Worm (Caenorhabditis elegans): ENCODE data around the gene T19C3.7.

T19C3.7 gene

ce11 chrIII:646454-646853 lies 10.5 kb upstream of the T19C3.7 start, which contains the start of gene orai-1:
TSS of gene orai-1 (plus strand) at chrIII:646754.
- TF ChIP-seq nhr-19 (GFP tag; conservative IDR thresholded peaks at IDR 0.05) (no peak), efl-1 (optimal IDR thresholded peaks at IDR 0.05) (no peak), efl-1 (GFP tag; optimal IDR thresholded peaks at IDR 0.05 in 1 of 2) (no peak), lin-35 (GFP tag; optimal IDR thresholded peaks at IDR 0.05) (no peak), ces-1 (GFP tag; optimal IDR thresholded peaks at IDR 0.05) (no peak), sptf-1 (tag; optimal IDR thresholded peaks at IDR 0.05) (no peak), unc-86 (tag; optimal IDR thresholded peaks at IDR 0.05) (no peak), lin-39 (tag; optimal IDR thresholded peaks at IDR 0.05) (no peak), unc-130 (tag; optimal IDR thresholded peaks at IDR 0.05) (no peak), ceh-8 (GFP tag; optimal IDR thresholded peaks at IDR 0.05) (no peak), nhr-12 (tag; optimal IDR thresholded peaks at IDR 0.05) (no peak), F16B12.6 (tag; optimal IDR thresholded peaks at IDR 0.05) (no peak), fos-1 (tag; optimal IDR thresholded peaks at IDR 0.05) (no peak), lin-15B (tag; optimal IDR thresholded peaks at IDR 0.05) (no peak), hlh-4 (tag; optimal IDR thresholded peaks at IDR 0.05) (no peak), fkh-10 (GFP tag; optimal IDR thresholded peaks at IDR 0.05) (no peak), lir-3 (tag; optimal IDR thresholded peaks at IDR 0.05; ENCODE audit: poor library complexity) (no peak), sup-37 (GFP tag; optimal IDR thresholded peaks at IDR 0.05) (no peak)

DNA sequence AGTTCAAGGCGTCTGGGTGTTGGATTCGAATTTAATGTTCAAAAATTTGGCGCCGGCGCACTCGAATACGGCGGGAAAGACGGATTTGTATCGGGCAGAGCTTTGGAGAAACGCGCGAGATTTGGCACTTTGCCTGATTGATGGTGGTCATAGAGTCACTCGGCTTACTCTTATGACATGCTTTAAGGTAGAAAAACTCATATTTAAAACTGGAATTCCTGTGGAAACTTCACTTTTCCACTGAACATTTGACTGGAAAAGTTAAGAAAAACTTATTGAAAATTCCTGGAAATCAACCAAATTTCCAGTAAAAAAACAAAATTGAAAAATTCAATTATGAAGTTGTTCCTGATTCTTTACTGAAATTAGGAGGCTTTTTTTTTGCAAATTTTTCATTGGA lies 8.7 kb upstream of the T19C3.7 start:
- TF ChIP-seq nhr-237 (tag; optimal IDR thresholded peaks at IDR 0.05) = no peak
- no peak for TF ChIP-seq efl-1 (optimal IDR thresholded peaks at IDR 0.05)
- peak in 1 of 2 experiments; percentile 76 for TF ChIP-seq efl-1 (GFP tag; optimal IDR thresholded peaks at IDR 0.05 in 1 of 2)

DNA sequence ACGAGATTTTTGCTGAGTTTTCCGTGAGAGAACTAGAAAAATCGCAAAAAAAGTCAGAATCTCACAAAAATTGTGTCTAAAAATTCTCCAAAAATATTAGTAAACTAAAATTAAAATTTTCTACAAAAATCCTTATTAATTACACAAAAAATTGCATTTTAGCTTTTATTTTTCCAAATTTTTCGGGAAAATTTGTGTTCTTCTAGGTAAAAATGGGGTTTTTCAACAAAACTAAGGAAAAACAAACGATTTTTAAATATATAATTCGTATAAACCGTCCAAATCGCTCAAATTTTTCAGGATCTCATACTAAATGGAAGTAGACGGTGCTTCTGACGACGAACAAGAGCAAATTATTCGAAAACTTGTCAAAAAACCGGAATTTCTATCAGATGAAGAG lies 5.8 kb upstream of the T19C3.7 start, which contains the start of gene W06E11.1:
W06E11.1 (plus strand) TSS at position 301 of the 400 bp plus-strand sequence.
- TF ChIP-seq efl-1 (optimal IDR thresholded peaks at IDR 0.05) (no peak), efl-1 (GFP tag; optimal IDR thresholded peaks at IDR 0.05 in 1 of 2) (no peak)

- TF ChIP-seq ets-5 (GFP tag; IDR thresholded peaks at IDR 0.05) (no peak), fkh-10 (GFP tag; optimal IDR thresholded peaks at IDR 0.05) (peak; percentile 24), fkh-8 (tag; optimal IDR thresholded peaks at IDR 0.05) (peak; percentile 90), lin-35 (GFP tag; optimal IDR thresholded peaks at IDR 0.05) (peak; percentile 60 to 75), nhr-19 (GFP tag; conservative IDR thresholded peaks at IDR 0.05) (peak; percentile 58), pax-3 (tag; optimal IDR thresholded peaks at IDR 0.05) (peak; percentile 92), ceh-90 (tag; optimal IDR thresholded peaks at IDR 0.05) (peak; percentile 66), snu-23 (GFP tag; optimal IDR thresholded peaks at IDR 0.05) (peak; percentile 81), dsc-1 (tag; optimal IDR thresholded peaks at IDR 0.05) (peak; percentile 49), mab-9 (GFP tag; IDR thresholded peaks at IDR 0.05) (peak; percentile 41; the same call in 1 of the 2 replicates), hlh-17 (GFP tag; optimal IDR thresholded peaks at IDR 0.05; ENCODE audit: borderline replicate concordance) (no peak), nhr-90 (tag; optimal IDR thresholded peaks at IDR 0.05; ENCODE audit: poor library complexity) (peak; percentile 88), dpl-1 (GFP tag; optimal IDR thresholded peaks at IDR 0.05) (peak; percentile 28 to 66 (median 54)), ztf-11 (tag; optimal IDR thresholded peaks at IDR 0.05) (peak in 1 of 2 experiments; percentile 76), rnt-1 (tag; optimal IDR thresholded peaks at IDR 0.05) (peak; percentile 76), nhr-77 (tag; optimal IDR thresholded peaks at IDR 0.05) (peak; percentile 59), nhr-47 (tag; optimal IDR thresholded peaks at IDR 0.05) (peak; percentile 88), xbp-1 (tag; optimal IDR thresholded peaks at IDR 0.05) (peak; percentile 70), nhr-237 (tag; optimal IDR thresholded peaks at IDR 0.05) (peak; percentile 69), jun-1 (tag; optimal IDR thresholded peaks at IDR 0.05) (peak; percentile 20), F16B12.6 (tag; optimal IDR thresholded peaks at IDR 0.05) (peak; percentile 33), elt-3 (tag; optimal IDR thresholded peaks at IDR 0.05) (no peak), unc-86 (tag; optimal IDR thresholded peaks at IDR 0.05) (peak; percentile 47), efl-1 (optimal IDR thresholded peaks at IDR 0.05) (peak; percentile 59 to 62), efl-1 (GFP tag; optimal IDR thresholded peaks at IDR 0.05 in 1 of 2) (peak; percentile 64 to 91), isw-1 (GFP tag; IDR thresholded peaks at IDR 0.05) (peak; percentile 82), ceh-82 (tag; optimal IDR thresholded peaks at IDR 0.05) (peak; percentile 20 to 64 (median 21)), mep-1 (tag; optimal IDR thresholded peaks at IDR 0.05) (peak; percentile 77), swsn-7 (tag; optimal IDR thresholded peaks at IDR 0.05) (peak; percentile 70), sup-37 (GFP tag; optimal IDR thresholded peaks at IDR 0.05) (no peak), lin-14 (GFP tag; optimal IDR thresholded peaks at IDR 0.05) (peak; percentile 91), ceh-88 (GFP tag; IDR thresholded peaks at IDR 0.05) (peak; percentile 83; the same call in 1 of the 2 replicates), lin-39 (tag; optimal IDR thresholded peaks at IDR 0.05) (peak; percentile 4), aha-1 (tag; optimal IDR thresholded peaks at IDR 0.05) (no peak)
Observed at ce11 chrIII:640198-640803, 4.3 kb upstream of the T19C3.7 start, which contains the start of the genes tag-266 and tag-267. TSS of gene tag-266 (minus strand) at chrIII:640226. TSS of gene tag-267 (plus strand) at chrIII:640790.

Measured in whole organism, L1 larva.